Fruit fly (Drosophila melanogaster) whole organism, embryonic: ENCODE data around the gene ppl.

Experiments used
- ATbp ChIP-seq: fragments of 200-800 bp; sonication (Bioruptor generic); optimal IDR thresholded peaks from 2 replicates; lab custom pipeline; 2017; ENCODE audit warnings: missing biosample characterization, mild to moderate bottlenecking, missing genetic modification characterization, missing genetic modification reagents
- Blimp-1 ChIP-seq: fragments of 200-800 bp; sonication (Bioruptor generic); optimal IDR thresholded peaks from 3 replicates; lab custom pipeline; 2018; ENCODE audit warnings: missing biosample characterization, missing genetic modification characterization, mild to moderate bottlenecking, moderate library complexity, missing genetic modification reagents
- CG10274 ChIP-seq: fragments of 200-800 bp; sonication (Bioruptor generic); optimal IDR thresholded peaks from 3 replicates; lab custom pipeline; 2017; ENCODE audit warnings: missing biosample characterization, mild to moderate bottlenecking, missing genetic modification characterization
- CG11504 ChIP-seq: fragments of 200-800 bp; sonication (Bioruptor generic); optimal IDR thresholded peaks from 3 replicates; lab custom pipeline; 2019; ENCODE audit warnings: missing biosample characterization, mild to moderate bottlenecking, missing genetic modification characterization, moderate library complexity
- CG12071 ChIP-seq: fragments of 200-800 bp; sonication (Bioruptor generic); optimal IDR thresholded peaks from 3 replicates; lab custom pipeline; 2018; ENCODE audit warnings: missing biosample characterization, mild to moderate bottlenecking, missing genetic modification characterization
- CG12769 ChIP-seq: fragments of 200-800 bp; sonication (Bioruptor generic); optimal IDR thresholded peaks from 2 replicates; lab custom pipeline; 2019; ENCODE audit warnings: missing biosample characterization, mild to moderate bottlenecking, missing genetic modification characterization, moderate library complexity
- CG13424 ChIP-seq: fragments of 200-800 bp; sonication (Bioruptor generic); optimal IDR thresholded peaks from 2 replicates; lab custom pipeline; 2019; ENCODE audit warnings: missing biosample characterization, mild to moderate bottlenecking, missing genetic modification characterization, moderate library complexity
- CG13775 ChIP-seq: fragments of 200-800 bp; sonication (Bioruptor generic); optimal IDR thresholded peaks from 3 replicates; lab custom pipeline; 2017; ENCODE audit warnings: missing biosample characterization, mild to moderate bottlenecking, missing genetic modification characterization
- CG15269 ChIP-seq: fragments of 200-800 bp; sonication (Bioruptor generic); optimal IDR thresholded peaks from 2 replicates; lab custom pipeline; 2018; ENCODE audit warnings: missing biosample characterization, mild to moderate bottlenecking, missing genetic modification characterization, moderate library complexity
- CG1603 ChIP-seq: fragments of 200-800 bp; sonication (Bioruptor generic); optimal IDR thresholded peaks from 2 replicates; lab custom pipeline; 2019; ENCODE audit warnings: missing biosample characterization, mild to moderate bottlenecking, missing genetic modification characterization, moderate library complexity
- CG1832 ChIP-seq: fragments of 200-800 bp; sonication (Bioruptor generic); optimal IDR thresholded peaks from 2 replicates; lab custom pipeline; 2017; ENCODE audit warnings: missing biosample characterization, mild to moderate bottlenecking, missing genetic modification characterization, inconsistent platforms
- CG18476 ChIP-seq: fragments of 200-800 bp; sonication (Bioruptor generic); optimal IDR thresholded peaks from 2 replicates; lab custom pipeline; 2016; ENCODE audit warnings: missing biosample characterization, mild to moderate bottlenecking, missing genetic modification characterization
- CG18619 ChIP-seq: fragments of 200-800 bp; sonication (Bioruptor generic); optimal IDR thresholded peaks from 3 replicates; lab custom pipeline; 2017; ENCODE audit warnings: missing biosample characterization, mild to moderate bottlenecking, missing genetic modification characterization
- CG32532 ChIP-seq: fragments of 200-800 bp; sonication (Bioruptor generic); IDR thresholded peaks from 2 replicates; pipeline ENCODE4 v1.3.6; 2022; ENCODE audit warnings: missing biosample characterization, missing genetic modification characterization
- CG34422 ChIP-seq: fragments of 200-800 bp; sonication (Bioruptor generic); IDR thresholded peaks from 3 replicates; pipeline ENCODE4 v1.3.6; 2022; ENCODE audit warnings: missing biosample characterization, missing genetic modification characterization
- CG3838 ChIP-seq: fragments of 200-800 bp; sonication (Bioruptor generic); optimal IDR thresholded peaks from 3 replicates; lab custom pipeline; 2016; ENCODE audit warnings: missing biosample characterization, missing genetic modification characterization
- CG3995 ChIP-seq: fragments of 200-800 bp; sonication (Bioruptor generic); optimal IDR thresholded peaks from 3 replicates; lab custom pipeline; 2016; ENCODE audit warnings: missing biosample characterization, missing genetic modification characterization
- CG8290 ChIP-seq, 3 experiments: fragments of 200-800 bp; sonication (Bioruptor generic); optimal IDR thresholded peaks; 2 replicates each; lab custom pipeline; 2016 to 2019; ENCODE audit warnings: missing biosample characterization in 3 of 3, missing genetic modification characterization in 3 of 3, mild to moderate bottlenecking in 2 of 3, moderate library complexity in 1 of 3
- CG9817 ChIP-seq: fragments of 200-800 bp; sonication (Bioruptor generic); optimal IDR thresholded peaks from 2 replicates; lab custom pipeline; 2018; ENCODE audit warnings: missing biosample characterization, mild to moderate bottlenecking, missing genetic modification characterization, moderate library complexity
- CoRest ChIP-seq: fragments of 200-800 bp; sonication (Bioruptor generic); optimal IDR thresholded peaks from 3 replicates; lab custom pipeline; 2018; ENCODE audit warnings: missing biosample characterization, mild to moderate bottlenecking, missing genetic modification characterization, moderate library complexity
- E2f1 ChIP-seq: fragments of 200-800 bp; sonication (Bioruptor generic); IDR thresholded peaks from 2 replicates; pipeline ENCODE4 v1.3.6; 2022; ENCODE audit warnings: missing biosample characterization, missing genetic modification characterization
- Fer1 ChIP-seq: fragments of 200-800 bp; sonication (Bioruptor generic); optimal IDR thresholded peaks from 2 replicates; lab custom pipeline; 2017; ENCODE audit warnings: missing biosample characterization, mild to moderate bottlenecking, missing genetic modification characterization
- Gug ChIP-seq: fragments of 200-800 bp; sonication (Bioruptor generic); IDR thresholded peaks from 4 replicates; pipeline ENCODE4 v1.3.6; 2022; ENCODE audit warnings: missing biosample characterization, missing genetic modification characterization
- Jarid2 ChIP-seq: fragments of 200-800 bp; sonication (Bioruptor generic); optimal IDR thresholded peaks from 3 replicates; lab custom pipeline; 2017; ENCODE audit warnings: mild to moderate bottlenecking, missing biosample characterization, missing genetic modification reagents, missing genetic modification characterization
- Ravus ChIP-seq: fragments of 200-800 bp; sonication (Bioruptor generic); IDR thresholded peaks from 2 replicates; pipeline ENCODE4 v1.3.6; 2022; ENCODE audit warnings: missing biosample characterization, missing genetic modification characterization
- Stat92E ChIP-seq, 3 experiments: fragments of >200 bp in 2 of 3; fragments of 200-800 bp in 1 of 3; sonication (Bioruptor generic) in 1 of 3; optimal IDR thresholded peaks; 2 replicates each; lab custom pipeline; 2017 to 2019; ENCODE audit warnings: missing biosample characterization in 3 of 3, missing genetic modification characterization in 3 of 3, mild to moderate bottlenecking in 1 of 3, moderate library complexity in 1 of 3
- Xbp1 ChIP-seq: fragments of 200-800 bp; sonication (Bioruptor generic); optimal IDR thresholded peaks from 3 replicates; lab custom pipeline; 2016; ENCODE audit warnings: missing biosample characterization, mild to moderate bottlenecking, missing genetic modification characterization
- Xrp1 ChIP-seq: fragments of 200-800 bp; sonication (Bioruptor generic); IDR thresholded peaks from 2 replicates; pipeline ENCODE4 v1.3.6; 2022; ENCODE audit warnings: missing biosample characterization, missing genetic modification characterization
- al ChIP-seq: fragments of 200-800 bp; sonication (Bioruptor generic); IDR thresholded peaks from 2 replicates; pipeline ENCODE4 v1.3.6; 2022; ENCODE audit warnings: missing biosample characterization, missing genetic modification characterization
- bowl ChIP-seq: fragments of 200-800 bp; sonication (Bioruptor generic); IDR thresholded peaks from 2 replicates; pipeline ENCODE4 v1.3.6; 2022; ENCODE audit warnings: missing biosample characterization, missing genetic modification characterization
- croc ChIP-seq: fragments of 200-800 bp; sonication (Bioruptor generic); conservative IDR thresholded peaks from 3 replicates; pipeline ENCODE4 v1.3.6; 2022; ENCODE audit warnings: missing biosample characterization, missing genetic modification characterization
- dmrt99B ChIP-seq: fragments of 200-800 bp; sonication (Bioruptor generic); optimal IDR thresholded peaks from 2 replicates; lab custom pipeline; 2018; ENCODE audit warnings: missing biosample characterization, mild to moderate bottlenecking, missing genetic modification characterization, moderate library complexity
- esg ChIP-seq: fragments of 200-800 bp; sonication (Bioruptor generic); conservative IDR thresholded peaks from 2 replicates; pipeline ENCODE4 v1.3.6; 2022; ENCODE audit warnings: missing biosample characterization, missing genetic modification characterization
- ftz-f1 ChIP-seq: fragments of 200-800 bp; sonication (Bioruptor generic); optimal IDR thresholded peaks from 2 replicates; lab custom pipeline; 2016; ENCODE audit warnings: missing biosample characterization, missing genetic modification characterization
- gem ChIP-seq: fragments of 200-800 bp; sonication (Bioruptor generic); optimal IDR thresholded peaks from 2 replicates; lab custom pipeline; 2019; ENCODE audit warnings: missing biosample characterization, mild to moderate bottlenecking, missing genetic modification characterization, moderate library complexity
- nom ChIP-seq: fragments of 200-800 bp; sonication (Bioruptor generic); optimal IDR thresholded peaks from 2 replicates; lab custom pipeline; 2017; ENCODE audit warnings: missing biosample characterization, missing genetic modification characterization, mild to moderate bottlenecking, moderate library complexity, missing genetic modification reagents
- ro ChIP-seq: fragments of 200-800 bp; sonication (Bioruptor generic); IDR thresholded peaks from 2 replicates; pipeline ENCODE4 v1.3.6; 2022; ENCODE audit warnings: missing biosample characterization, missing genetic modification characterization
- sc ChIP-seq, 3 experiments: fragments of >200 bp in 2 of 3; fragments of 200-800 bp in 1 of 3; sonication (Bioruptor generic) in 1 of 3; optimal IDR thresholded peaks; 2 replicates in 2 of 3; 3 replicates in 1 of 3; lab custom pipeline; 2017; ENCODE audit warnings: mild to moderate bottlenecking in 1 of 3, missing biosample characterization in 1 of 3, missing genetic modification characterization in 1 of 3, missing genetic modification reagents in 1 of 3
- so ChIP-seq: fragments of 200-800 bp; sonication (Bioruptor generic); IDR thresholded peaks from 3 replicates; pipeline ENCODE4 v1.3.6; 2022; ENCODE audit warnings: missing biosample characterization, missing genetic modification characterization
- stc ChIP-seq: fragments of 200-800 bp; sonication (Bioruptor generic); IDR thresholded peaks from 2 replicates; pipeline ENCODE4 v1.3.6; 2022; ENCODE audit warnings: missing biosample characterization, missing genetic modification characterization
- tin ChIP-seq: fragments of 200-800 bp; sonication (Bioruptor generic); optimal IDR thresholded peaks from 3 replicates; lab custom pipeline; 2016; ENCODE audit warnings: missing biosample characterization, missing genetic modification characterization
- tna ChIP-seq: fragments of 200-800 bp; sonication (Bioruptor generic); IDR thresholded peaks from 2 replicates; pipeline ENCODE4 v1.3.6; 2022; ENCODE audit warnings: missing biosample characterization, missing genetic modification characterization; ENCODE audit not compliant: partially characterized antibody
- unc-4 ChIP-seq: fragments of 200-800 bp; sonication (Bioruptor generic); IDR thresholded peaks from 2 replicates; pipeline ENCODE4 v1.3.6; 2022; ENCODE audit warnings: missing biosample characterization, missing genetic modification characterization; ENCODE audit not compliant: partially characterized antibody
- vvl ChIP-seq: fragments of 200-800 bp; sonication (Bioruptor generic); IDR thresholded peaks from 2 replicates; pipeline ENCODE4 v1.3.6; 2022; ENCODE audit warnings: missing biosample characterization, missing genetic modification characterization
- z ChIP-seq: fragments of 200-800 bp; sonication (Bioruptor generic); IDR thresholded peaks from 3 replicates; pipeline ENCODE4 v1.3.6; 2022; ENCODE audit warnings: missing biosample characterization, missing genetic modification characterization
- zen2 ChIP-seq: fragments of 200-800 bp; sonication (Bioruptor generic); IDR thresholded peaks from 3 replicates; pipeline ENCODE4 v1.3.6; 2022; ENCODE audit warnings: missing biosample characterization, missing genetic modification characterization; ENCODE audit not compliant: partially characterized antibody

ppl gene

DNA sequence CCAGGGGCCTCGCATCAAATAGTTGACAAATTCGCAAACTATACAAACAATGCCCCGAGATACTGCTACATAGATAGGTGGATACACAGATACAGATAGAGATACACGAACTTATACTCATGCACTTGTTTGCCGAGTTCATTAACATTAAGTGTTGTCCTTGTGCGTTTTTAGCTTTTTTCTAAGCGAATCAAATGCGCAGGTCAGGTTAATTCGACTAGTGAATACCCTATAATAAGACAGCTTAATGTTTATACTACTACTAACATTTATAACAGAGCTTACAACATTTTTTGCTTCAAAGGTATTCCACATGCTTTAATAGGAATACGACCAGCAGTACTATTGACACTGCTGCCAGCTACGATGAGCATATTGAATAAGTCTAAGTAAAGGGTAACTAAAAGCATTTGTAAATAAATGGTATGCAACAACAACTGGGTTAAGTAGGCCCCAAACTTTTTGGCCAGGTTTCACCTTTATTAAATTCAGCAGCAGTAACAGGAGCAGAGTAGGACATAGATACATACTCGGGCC, 39.8 kb downstream of the ppl start (continued):
- peak; percentile 4 for TF ChIP-seq CG9817 (tag; lab: Kevin White, UChicago)
- peak; percentile 11 for TF ChIP-seq CoRest (tag; lab: Kevin White, UChicago)
- no peak for TF ChIP-seq CG8290 (GFP tag; optimal IDR thresholded peaks at IDR 0.05; lab: Kevin White, UChicago)
- TF ChIP-seq CG8290 (tag; optimal IDR thresholded peaks at IDR 0.05; lab: Kevin White, UChicago) = peak in 1 of 2 experiments; percentile 22
- no peak for TF ChIP-seq CG18476 (GFP tag; lab: Kevin White, UChicago)
- no peak for TF ChIP-seq so (GFP tag; lab: Robert Waterston, UW)
- peak; percentile 21 for TF ChIP-seq CG15269 (tag; lab: Kevin White, UChicago)
- TF ChIP-seq nom = no peak
- TF ChIP-seq z = no peak
- peak; percentile 37; the same call in 1 of the 2 replicates for TF ChIP-seq al (GFP tag; lab: Robert Waterston, UW)
- peak; percentile 25 for TF ChIP-seq Fer1 (GFP tag; lab: Kevin White, UChicago)
- TF ChIP-seq CG11504 (tag; lab: Kevin White, UChicago) = peak; percentile 19
- peak; percentile 20 for TF ChIP-seq CG10274 (GFP tag; lab: Kevin White, UChicago)
- TF ChIP-seq CG13424 = peak; percentile 29
- peak; percentile 47 for TF ChIP-seq CG12769
- peak; percentile 40 for TF ChIP-seq gem (tag; lab: Kevin White, UChicago)
- TF ChIP-seq, all 482 proteins: peak for 36

DNA sequence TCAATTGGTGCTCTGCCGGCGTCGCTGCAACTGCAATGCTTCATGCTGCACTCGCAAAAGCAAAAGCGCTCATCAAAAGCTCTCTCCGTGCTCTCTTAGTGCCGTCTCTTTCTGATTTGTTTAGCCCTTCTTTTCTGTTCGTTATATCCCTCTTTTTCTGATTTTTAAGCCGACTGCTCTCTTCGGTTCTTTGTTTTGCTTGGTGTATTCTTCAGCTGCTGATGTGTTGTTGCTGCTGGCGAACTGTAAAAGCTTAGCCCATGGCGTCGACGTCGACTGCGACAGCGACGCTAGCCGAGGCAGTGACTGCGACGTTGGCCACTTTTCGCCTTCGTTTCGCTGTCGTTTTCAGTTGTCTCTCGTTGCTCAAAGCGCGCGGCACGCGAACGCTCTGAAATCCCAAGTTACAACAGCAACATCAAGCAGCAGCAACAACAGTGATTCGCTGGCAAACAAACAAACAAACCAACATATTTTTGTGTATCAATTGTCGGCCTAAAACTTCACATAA, 41.3 kb downstream of the ppl start:
- TF ChIP-seq Stat92E (GFP tag; optimal IDR thresholded peaks at IDR 0.05; lab: Kevin White, UChicago) (peak in 1 of 3 experiments; percentile 27), croc (GFP tag; lab: Robert Waterston, UW) (no peak), stc (GFP tag; lab: Robert Waterston, UW) (peak; percentile 17; the same call in 1 of the 2 replicates), CG32532 (GFP tag; lab: Robert Waterston, UW) (peak; percentile 46; the same call in 1 of the 2 replicates), nom (peak; percentile 59), dmrt99B (tag; lab: Kevin White, UChicago) (peak; percentile 38), CG11504 (tag; lab: Kevin White, UChicago) (peak; percentile 57), CG12071 (GFP tag; lab: Kevin White, UChicago) (peak; percentile 41), tna (peak; percentile 20; the same call in 1 of the 2 replicates), CG13775 (GFP tag; lab: Kevin White, UChicago) (no peak), ro (no peak), Xrp1 (no peak), sc (optimal IDR thresholded peaks at IDR 0.05; lab: Kevin White, UChicago) (no peak), sc (GFP tag; optimal IDR thresholded peaks at IDR 0.05; lab: Kevin White, UChicago) (no peak), Xbp1 (GFP tag; lab: Kevin White, UChicago) (peak; percentile 11), Blimp-1 (peak; percentile 77), CG3995 (GFP tag; lab: Kevin White, UChicago) (no peak), esg (GFP tag; lab: Robert Waterston, UW) (no peak), unc-4 (GFP tag; lab: Robert Waterston, UW) (peak; percentile 47), bowl (GFP tag; lab: Robert Waterston, UW) (0 out of 2 replicates have a peak, but pooled peaks have one; percentile 14), CG3838 (GFP tag; lab: Kevin White, UChicago) (peak; percentile 91), Ravus (GFP tag; lab: Robert Waterston, UW) (no peak), E2f1 (no peak), CG1603 (tag; lab: Kevin White, UChicago) (peak; percentile 20), vvl (GFP tag; lab: Robert Waterston, UW) (peak; percentile 44), ftz-f1 (peak; percentile 54), CG1832 (GFP tag; lab: Kevin White, UChicago) (peak; percentile 43), tin (no peak), Gug (GFP tag; lab: Robert Waterston, UW) (no peak), CG34422 (GFP tag; lab: Robert Waterston, UW) (peak; percentile 44; the same call in 1 of the 3 replicates), CG18619 (GFP tag; lab: Kevin White, UChicago) (no peak), zen2 (GFP tag; lab: Robert Waterston, UW) (peak; percentile 76; the same call in 2 of the 3 replicates), ATbp (GFP tag; lab: Kevin White, UChicago) (peak; percentile 1), Jarid2 (GFP tag; lab: Kevin White, UChicago) (peak; percentile 98)
